Worm (Caenorhabditis elegans) whole organism, young adult: ENCODE measurements around the gene fut-5.

ENCODE experiments used
- B0019.2 ChIP-seq: fragments of 200-800 bp; sonication (Bioruptor generic); conservative IDR thresholded peaks from 2 replicates; pipeline ENCODE4 v1.3.6; 2022; ENCODE audit warnings: missing genetic modification reagents, missing genetic modification characterization, missing compliant biosample characterization
- C06A6.2 ChIP-seq: fragments of 200-800 bp; sonication (Bioruptor generic); conservative IDR thresholded peaks from 2 replicates; pipeline ENCODE4 v1.3.6; 2022; ENCODE audit warnings: missing genetic modification characterization, missing compliant biosample characterization
- F49E8.2 ChIP-seq: sonication (generic microtip); optimal IDR thresholded peaks from 3 replicates; lab custom pipeline; 2017; ENCODE audit warnings: missing genetic modification characterization, mild to moderate bottlenecking, missing compliant biosample characterization, antibody characterized with exemption, moderate library complexity; ENCODE audit not compliant: insufficient read depth
- F55B11.4 ChIP-seq: sonication (generic microtip); optimal IDR thresholded peaks from 2 replicates; lab custom pipeline; 2016; ENCODE audit warnings: missing compliant biosample characterization, missing genetic modification characterization, borderline replicate concordance; ENCODE audit not compliant: insufficient read depth
- T07F8.4 ChIP-seq: sonication (generic microtip); optimal IDR thresholded peaks from 2 replicates; lab custom pipeline; 2016; ENCODE audit warnings: mild to moderate bottlenecking, missing genetic modification characterization, moderate library complexity, missing compliant biosample characterization
- ceh-40 ChIP-seq: fragments of 200-800 bp; sonication (Bioruptor generic); IDR thresholded peaks from 2 replicates; pipeline ENCODE4 v1.3.6; 2022; ENCODE audit warnings: missing genetic modification characterization, missing compliant biosample characterization
- gei-17 ChIP-seq: fragments of 200-800 bp; sonication (Bioruptor generic); optimal IDR thresholded peaks from 2 replicates; lab custom pipeline; 2018; ENCODE audit warnings: mild to moderate bottlenecking, missing genetic modification characterization, missing compliant biosample characterization
- hsf-1 ChIP-seq: fragments of 200-800 bp; sonication (Bioruptor generic); IDR thresholded peaks from 2 replicates; pipeline ENCODE4 v1.3.6; 2022; ENCODE audit warnings: missing genetic modification reagents, missing genetic modification characterization, missing compliant biosample characterization
- lin-26 ChIP-seq: fragments of 200-800 bp; sonication (Bioruptor generic); IDR thresholded peaks from 2 replicates; pipeline ENCODE4 v1.3.6; 2022; ENCODE audit warnings: missing genetic modification reagents, missing genetic modification characterization, missing compliant biosample characterization
- lin-54 ChIP-seq: fragments of 200-800 bp; sonication (Bioruptor generic); optimal IDR thresholded peaks from 2 replicates; lab custom pipeline; 2018; ENCODE audit warnings: mild to moderate bottlenecking, missing genetic modification characterization, missing compliant biosample characterization
- lir-1 ChIP-seq: fragments of 200-800 bp; sonication (Bioruptor generic); conservative IDR thresholded peaks from 2 replicates; pipeline ENCODE4 v1.3.6; 2022; ENCODE audit warnings: missing genetic modification reagents, missing genetic modification characterization, missing compliant biosample characterization
- sdz-38 ChIP-seq: sonication (generic microtip); optimal IDR thresholded peaks from 2 replicates; lab custom pipeline; 2016; ENCODE audit warnings: missing genotype, missing genetic modification characterization, missing compliant biosample characterization
- snpc-1.3 ChIP-seq: sonication (generic microtip); optimal IDR thresholded peaks from 2 replicates; lab custom pipeline; 2017; ENCODE audit warnings: missing genetic modification characterization, mild to moderate bottlenecking, missing compliant biosample characterization, antibody characterized with exemption, moderate library complexity, missing genotype, missing genetic modification reagents; ENCODE audit not compliant: insufficient read depth
- somi-1 ChIP-seq: fragments of 200-800 bp; sonication (Bioruptor generic); optimal IDR thresholded peaks from 2 replicates; lab custom pipeline; 2018; ENCODE audit warnings: mild to moderate bottlenecking, missing genetic modification characterization, missing compliant biosample characterization
- unc-130 ChIP-seq: sonication (generic microtip); optimal IDR thresholded peaks from 2 replicates; lab custom pipeline; 2016; ENCODE audit warnings: missing genetic modification reagents, missing genetic modification characterization, missing compliant biosample characterization

fut-5 gene

DNA sequence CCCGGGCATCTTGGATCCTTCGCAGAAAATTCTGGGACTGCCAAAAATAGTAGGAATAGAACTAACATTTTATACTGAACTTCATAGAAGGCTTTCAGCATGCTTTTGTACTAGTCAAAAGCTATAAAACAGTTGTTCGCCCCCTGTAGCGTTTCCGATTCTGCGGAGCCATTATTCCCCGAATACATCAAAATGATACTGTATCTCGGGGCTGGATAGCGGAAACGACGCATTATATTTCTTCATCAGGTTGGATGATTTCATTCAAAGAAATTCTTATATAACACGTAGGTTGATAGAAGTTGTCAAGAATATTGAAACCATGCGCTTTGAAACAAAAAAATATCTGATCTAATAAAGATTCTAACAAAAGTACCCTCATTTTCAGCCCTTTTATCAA lies 49.5 kb downstream of the fut-5 start, which contains the start of gene clec-137:
Gene clec-137 (minus strand): TSS at position 101 of the 400 bp plus-strand sequence.
- TF ChIP-seq lir-1 (GFP tag; lab: Robert Waterston, UW): no peak
- TF ChIP-seq sdz-38 (tag; lab: Kevin White, UChicago): no peak
- TF ChIP-seq F49E8.2 (tag; lab: Kevin White, UChicago): no peak
- no peak for TF ChIP-seq T07F8.4 (tag; lab: Kevin White, UChicago)
- no peak for TF ChIP-seq C06A6.2
- TF ChIP-seq hsf-1 (GFP tag; lab: Robert Waterston, UW): no peak
- TF ChIP-seq lin-54: no peak
- TF ChIP-seq lin-26 (GFP tag; lab: Robert Waterston, UW): no peak
- no peak for TF ChIP-seq unc-130 (GFP tag; lab: Kevin White, UChicago)
- TF ChIP-seq B0019.2 (GFP tag; lab: Robert Waterston, UW): no peak
- TF ChIP-seq F55B11.4 (tag; lab: Kevin White, UChicago): no peak
- no peak for TF ChIP-seq somi-1
- TF ChIP-seq gei-17 (GFP tag; lab: Kevin White, UChicago): no peak
- TF ChIP-seq, all 124 proteins: peak for 0

DNA sequence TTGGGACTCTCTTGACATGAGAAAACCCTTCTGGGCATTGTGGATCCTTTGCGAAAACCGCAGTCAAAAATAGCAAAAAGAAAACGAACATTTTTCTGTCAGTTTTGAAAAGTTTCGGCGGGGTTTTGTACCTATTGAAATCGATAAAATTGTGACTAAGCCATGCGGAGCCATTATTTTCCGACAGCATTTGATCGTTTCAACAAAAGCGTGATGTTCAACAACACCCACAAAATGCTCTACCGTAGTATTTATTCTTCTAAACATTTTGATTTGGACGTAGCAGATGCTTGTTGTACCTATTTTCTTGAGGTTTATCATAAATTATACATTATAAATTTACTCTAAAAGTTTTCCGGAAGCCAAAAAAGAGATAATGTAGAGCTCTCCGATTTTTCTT lies 51.0 kb downstream of the fut-5 start, which contains the start of gene clec-136:
Gene clec-136 (minus strand): TSS at position 101 of the 400 bp plus-strand sequence.
- no peak for TF ChIP-seq ceh-40 (GFP tag; lab: Robert Waterston, UW)
- TF ChIP-seq snpc-1.3 (tag; lab: Kevin White, UChicago): no peak
- TF ChIP-seq, all 124 proteins: peak for 0
